Fruit fly (Drosophila melanogaster): ENCODE measurements around the gene GAPsec.

dm6 chr3L:8661793-8662669 is 38.3 kb upstream of the GAPsec start:
- TF ChIP-seq CG9948 (tag; optimal IDR thresholded peaks at IDR 0.05) (peak; percentile 27), CG8159 (tag; optimal IDR thresholded peaks at IDR 0.05) (peak; percentile 58), CG15710 (tag; optimal IDR thresholded peaks at IDR 0.05) (peak; percentile 33), Pif1A (GFP tag; optimal IDR thresholded peaks at IDR 0.05) (peak; percentile 33), CG32121 (GFP tag; IDR thresholded peaks at IDR 0.05) (no peak), EcR (GFP tag; optimal IDR thresholded peaks at IDR 0.05) (peak; percentile 81), CG13204 (GFP tag; optimal IDR thresholded peaks at IDR 0.05) (no peak), Pif1B (GFP tag; optimal IDR thresholded peaks at IDR 0.05) (peak; percentile 5), Ets98B (GFP tag; IDR thresholded peaks at IDR 0.05) (no peak), rn (GFP tag; IDR thresholded peaks at IDR 0.05) (no peak), CG14655 (GFP tag; optimal IDR thresholded peaks at IDR 0.05) (no peak)

Data from whole organism, pupa.